Worm (Caenorhabditis elegans) whole organism, L2 larva: ENCODE results near the gene lin-45.

Source experiments
- R02D3.7 ChIP-seq: fragments of 150-350 bp; optimal IDR thresholded peaks from 2 replicates; lab custom pipeline; 2014; ENCODE audit warnings: missing biosample characterization, missing genetic modification characterization
- ZK546.5 ChIP-seq: sonication (generic microtip); optimal IDR thresholded peaks from 2 replicates; lab custom pipeline; 2017; ENCODE audit warnings: missing biosample characterization, missing genetic modification characterization
- ceh-16 ChIP-seq: fragments of 150-350 bp; optimal IDR thresholded peaks from 2 replicates; lab custom pipeline; 2014; ENCODE audit warnings: missing biosample characterization, missing genetic modification characterization
- crh-2 ChIP-seq: sonication (generic microtip); optimal IDR thresholded peaks from 2 replicates; lab custom pipeline; 2017; ENCODE audit warnings: missing biosample characterization, missing genetic modification characterization
- lin-11 ChIP-seq: fragments of 150-350 bp; sonication (generic microtip); optimal IDR thresholded peaks from 2 replicates; lab custom pipeline; 2014; ENCODE audit warnings: missing biosample characterization, missing genetic modification characterization, inconsistent platforms, mixed read lengths
- lin-13 ChIP-seq: fragments of 150-350 bp; optimal IDR thresholded peaks from 2 replicates; lab custom pipeline; 2014; ENCODE audit warnings: missing biosample characterization, missing genetic modification reagents, missing genetic modification characterization
- lsy-2 ChIP-seq, 2 experiments: fragments of 150-350 bp in 1 of 2; sonication (generic microtip) in 1 of 2; optimal IDR thresholded peaks; 2 replicates each; lab custom pipeline; 2014 to 2017; ENCODE audit warnings: missing biosample characterization in 2 of 2, missing genetic modification characterization in 2 of 2
- mbf-1 ChIP-seq: sonication (generic microtip); optimal IDR thresholded peaks from 2 replicates; lab custom pipeline; 2017; ENCODE audit warnings: missing biosample characterization, missing genetic modification characterization
- mdl-1 ChIP-seq, 2 experiments: fragments of 150-350 bp in 1 of 2; sonication (generic microtip) in 1 of 2; optimal IDR thresholded peaks; 2 replicates each; lab custom pipeline; 2017; ENCODE audit warnings: missing biosample characterization in 2 of 2, missing genetic modification characterization in 2 of 2
- nhr-11 ChIP-seq: fragments of 150-350 bp; optimal IDR thresholded peaks from 2 replicates; lab custom pipeline; 2014; ENCODE audit warnings: missing biosample characterization, missing genetic modification characterization
- nhr-12 ChIP-seq: fragments of 150-350 bp; optimal IDR thresholded peaks from 2 replicates; lab custom pipeline; 2014; ENCODE audit warnings: missing biosample characterization, missing genetic modification characterization
- nhr-129 ChIP-seq: fragments of 150-350 bp; optimal IDR thresholded peaks from 2 replicates; lab custom pipeline; 2014; ENCODE audit warnings: missing biosample characterization, missing genetic modification characterization
- nhr-6 ChIP-seq: fragments of 150-350 bp; optimal IDR thresholded peaks from 2 replicates; lab custom pipeline; 2014; ENCODE audit warnings: missing biosample characterization, missing genetic modification characterization
- sem-4 ChIP-seq: fragments of 150-350 bp; optimal IDR thresholded peaks from 2 replicates; lab custom pipeline; 2014; ENCODE audit warnings: missing biosample characterization, missing genetic modification reagents, missing genetic modification characterization
- sma-3 ChIP-seq: sonication (generic microtip); optimal IDR thresholded peaks from 2 replicates; lab custom pipeline; 2016; ENCODE audit warnings: missing genetic modification reagents, missing genetic modification characterization, missing compliant biosample characterization
- sma-9 ChIP-seq, 2 experiments: fragments of 150-350 bp in 1 of 2; sonication (generic microtip) in 1 of 2; optimal IDR thresholded peaks; 2 replicates each; lab custom pipeline; 2014 to 2016; ENCODE audit warnings: missing genetic modification characterization in 2 of 2, mild to moderate bottlenecking in 1 of 2, missing biosample characterization in 1 of 2, missing compliant biosample characterization in 1 of 2, missing genetic modification reagents in 1 of 2, moderate library complexity in 1 of 2
- snpc-4 ChIP-seq: fragments of 150-350 bp; optimal IDR thresholded peaks from 2 replicates; lab custom pipeline; 2014; ENCODE audit warnings: missing biosample characterization, missing genetic modification characterization
- unc-39 ChIP-seq: fragments of 150-350 bp; optimal IDR thresholded peaks from 2 replicates; lab custom pipeline; 2014; ENCODE audit warnings: missing biosample characterization, missing genetic modification characterization
- unc-62 ChIP-seq: fragments of 150-350 bp; optimal IDR thresholded peaks from 2 replicates; lab custom pipeline; 2014; ENCODE audit warnings: missing biosample characterization, missing genetic modification reagents, missing genetic modification characterization
- ztf-1 ChIP-seq: fragments of 200-800 bp; sonication (Bioruptor generic); conservative IDR thresholded peaks from 2 replicates; pipeline ENCODE4 v1.3.6; 2022; ENCODE audit warnings: missing genetic modification characterization, missing compliant biosample characterization
- ztf-11 ChIP-seq: sonication (generic microtip); optimal IDR thresholded peaks from 2 replicates; lab custom pipeline; 2017; ENCODE audit warnings: missing biosample characterization, missing genetic modification characterization
- ztf-4 ChIP-seq: fragments of 150-350 bp; optimal IDR thresholded peaks from 2 replicates; lab custom pipeline; 2014; ENCODE audit warnings: missing biosample characterization, missing genetic modification characterization

The lin-45 gene

DNA sequence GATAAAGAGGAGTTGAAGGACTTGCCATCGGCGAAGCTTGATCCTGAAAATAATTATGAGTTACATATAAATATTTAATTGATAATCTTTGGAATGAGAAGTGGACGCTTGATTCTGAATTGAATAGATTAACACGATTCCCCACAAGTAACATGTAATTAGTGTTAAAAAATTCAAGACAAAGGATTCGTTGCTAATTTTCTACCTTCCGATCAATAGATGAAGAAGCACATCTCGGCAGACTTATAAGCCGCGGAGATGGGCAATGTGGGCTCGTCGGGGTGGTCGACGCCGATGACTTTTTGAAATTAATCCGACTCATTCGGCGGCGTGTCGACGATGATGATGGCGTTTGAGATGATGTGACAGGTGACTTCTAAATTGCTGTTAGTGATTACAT lies 1.3 kb downstream of the lin-45 start:
- TF ChIP-seq lsy-2 (tag; optimal IDR thresholded peaks at IDR 0.05; lab: Kevin White, UChicago) (no peak), lin-13 (GFP tag; lab: Kevin White, UChicago) (no peak), sma-3 (GFP tag; lab: Kevin White, UChicago) (no peak), ceh-16 (no peak), ztf-11 (no peak), sma-9 (GFP tag; optimal IDR thresholded peaks at IDR 0.05; lab: Kevin White, UChicago) (no peak), sma-9 (tag; optimal IDR thresholded peaks at IDR 0.05; lab: Kevin White, UChicago) (no peak), mdl-1 (tag; optimal IDR thresholded peaks at IDR 0.05; lab: Kevin White, UChicago) (no peak), unc-39 (tag; lab: Kevin White, UChicago) (no peak), ztf-1 (no peak), mbf-1 (tag; lab: Kevin White, UChicago) (no peak), crh-2 (no peak), snpc-4 (tag; lab: Kevin White, UChicago) (no peak), sem-4 (tag; lab: Kevin White, UChicago) (no peak), nhr-6 (tag; lab: Kevin White, UChicago) (no peak), nhr-129 (tag; lab: Kevin White, UChicago) (no peak), unc-62 (GFP tag; lab: Kevin White, UChicago) (no peak), ZK546.5 (tag; lab: Kevin White, UChicago) (no peak), ztf-4 (tag; lab: Kevin White, UChicago) (no peak), nhr-11 (tag; lab: Kevin White, UChicago) (no peak), lin-11 (tag; lab: Kevin White, UChicago) (no peak)

DNA sequence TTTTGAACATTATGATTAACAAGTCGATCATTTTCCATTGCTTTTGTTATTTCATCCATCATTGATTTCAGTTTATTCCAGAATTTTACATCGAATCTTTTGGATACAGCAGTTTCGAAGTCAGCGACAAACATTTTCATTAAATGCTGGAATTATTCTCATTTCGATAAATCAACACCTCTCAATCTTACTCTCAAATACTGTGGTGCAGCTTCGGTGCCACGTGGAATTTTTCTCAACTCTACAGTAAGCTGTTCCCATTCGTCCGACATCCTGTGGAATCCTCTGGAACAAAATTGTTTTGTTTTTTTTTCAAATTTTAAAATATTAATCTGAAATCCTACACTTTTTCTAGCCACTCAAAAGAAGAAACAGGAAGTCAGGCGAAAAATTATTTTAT lies 6.2 kb downstream of the lin-45 start, which contains the start of gene smg-7:
Gene smg-7 (minus strand): TSS at position 285 of the 400 bp plus-strand sequence.
- TF ChIP-seq R02D3.7 (tag; lab: Kevin White, UChicago): no peak

DNA sequence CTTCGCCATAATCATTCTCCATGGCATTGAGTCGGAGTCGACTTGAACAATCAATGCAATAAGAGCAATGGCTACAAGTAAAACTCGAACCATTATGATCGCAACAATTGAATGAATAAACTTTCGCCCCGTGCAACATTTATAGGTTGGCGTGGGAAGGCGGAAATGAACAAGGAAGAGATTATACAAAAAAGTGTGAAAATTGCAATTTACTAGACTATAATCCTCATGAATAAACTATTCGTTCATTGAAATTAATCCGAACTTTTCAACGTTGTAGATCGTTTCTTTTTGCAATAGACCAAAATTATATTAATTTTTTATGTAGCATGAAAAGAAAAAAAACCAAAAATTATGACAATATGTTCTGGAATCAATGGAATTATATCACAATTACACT lies 8.2 kb downstream of the lin-45 start, which contains the start of gene Y73B6A.3:
Gene Y73B6A.3 (minus strand): TSS at position 101 of the 400 bp plus-strand sequence.
- no peak for TF ChIP-seq crh-2
- TF ChIP-seq nhr-12 (tag; lab: Kevin White, UChicago): no peak
- no peak for TF ChIP-seq ztf-11
- TF ChIP-seq ceh-16: no peak
- no peak for TF ChIP-seq nhr-6 (tag; lab: Kevin White, UChicago)
